Fruit fly (Drosophila melanogaster): Measurements from ENCODE around the gene CG46397.

DNA sequence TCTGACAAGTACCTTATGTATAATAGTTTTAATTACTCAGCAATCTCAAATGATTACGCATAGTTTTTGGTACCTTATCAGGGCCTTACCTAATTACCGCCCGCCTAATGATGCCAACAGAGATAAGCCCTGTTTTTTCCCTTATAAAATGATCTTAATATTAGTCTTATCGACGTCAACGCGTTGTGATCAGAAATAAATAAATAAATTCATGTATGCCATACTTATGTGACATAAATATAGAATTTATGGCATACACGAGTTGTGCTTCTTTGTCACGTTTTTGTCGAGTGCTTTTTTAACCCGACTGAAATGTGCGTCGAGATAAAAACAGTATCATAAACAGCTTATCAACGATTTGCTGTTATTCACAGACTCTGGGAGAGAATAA, 9.3 kb downstream of the CG46397 start:
- TF ChIP-seq CG34367 (tag; optimal IDR thresholded peaks at IDR 0.05) (no peak), D1 (tag; optimal IDR thresholded peaks at IDR 0.05) (no peak)

All from whole organism, pupa.